Worm (Caenorhabditis elegans) whole organism, L2 larva: ENCODE results near the gene Y70C5C.1.

Experiments used
- C34F6.9 ChIP-seq: fragments of 150-350 bp; optimal IDR thresholded peaks from 2 replicates; lab custom pipeline; 2014; ENCODE audit warnings: missing biosample characterization, missing genetic modification characterization
- F13H6.1 ChIP-seq: sonication (generic microtip); optimal IDR thresholded peaks from 2 replicates; lab custom pipeline; 2016; ENCODE audit warnings: missing genetic modification characterization, missing compliant biosample characterization
- Y55F3AM.14 ChIP-seq: fragments of 200-800 bp; sonication (Bioruptor generic); optimal IDR thresholded peaks from 2 replicates; lab custom pipeline; 2018; ENCODE audit warnings: mild to moderate bottlenecking, missing genetic modification characterization, missing compliant biosample characterization
- aly-2 ChIP-seq: fragments of 150-350 bp; optimal IDR thresholded peaks from 2 replicates; lab custom pipeline; 2014; ENCODE audit warnings: missing biosample characterization, missing genetic modification characterization
- ama-1 ChIP-seq: fragments of 150-350 bp; optimal IDR thresholded peaks from 2 replicates; lab custom pipeline; 2018; ENCODE audit warnings: inconsistent platforms
- blmp-1 ChIP-seq: sonication (generic microtip); optimal IDR thresholded peaks from 2 replicates; lab custom pipeline; 2017; ENCODE audit warnings: missing genetic modification characterization, mild to moderate bottlenecking, missing compliant biosample characterization, antibody characterized with exemption, moderate library complexity; ENCODE audit not compliant: insufficient read depth
- ceh-16 ChIP-seq: fragments of 150-350 bp; optimal IDR thresholded peaks from 2 replicates; lab custom pipeline; 2014; ENCODE audit warnings: missing biosample characterization, missing genetic modification characterization
- ceh-82 ChIP-seq: fragments of 150-350 bp; optimal IDR thresholded peaks from 2 replicates; lab custom pipeline; 2014; ENCODE audit warnings: missing biosample characterization, missing genetic modification characterization
- egl-27 ChIP-seq: sonication (generic microtip); optimal IDR thresholded peaks from 3 replicates; lab custom pipeline; 2017; ENCODE audit warnings: missing biosample characterization, missing genetic modification reagents, missing genetic modification characterization
- elt-1 ChIP-seq: fragments of 150-350 bp; optimal IDR thresholded peaks from 2 replicates; lab custom pipeline; 2014; ENCODE audit warnings: missing biosample characterization, missing genetic modification characterization
- elt-3 ChIP-seq: sonication (generic microtip); optimal IDR thresholded peaks from 2 replicates; lab custom pipeline; 2017; ENCODE audit warnings: missing biosample characterization, missing genetic modification characterization
- fos-1 ChIP-seq: fragments of 150-350 bp; optimal IDR thresholded peaks from 2 replicates; lab custom pipeline; 2014; ENCODE audit warnings: missing biosample characterization, missing genetic modification characterization
- gmeb-1 ChIP-seq: fragments of 150-350 bp; optimal IDR thresholded peaks from 2 replicates; lab custom pipeline; 2014; ENCODE audit warnings: missing biosample characterization, missing genetic modification characterization
- lin-13 ChIP-seq: fragments of 150-350 bp; optimal IDR thresholded peaks from 2 replicates; lab custom pipeline; 2014; ENCODE audit warnings: missing biosample characterization, missing genetic modification reagents, missing genetic modification characterization
- lin-39 ChIP-seq: fragments of 150-350 bp; optimal IDR thresholded peaks from 2 replicates; lab custom pipeline; 2014; ENCODE audit warnings: missing biosample characterization, missing genetic modification reagents, missing genetic modification characterization
- lsy-2 ChIP-seq, 2 experiments: fragments of 150-350 bp in 1 of 2; sonication (generic microtip) in 1 of 2; optimal IDR thresholded peaks; 2 replicates each; lab custom pipeline; 2014 to 2017; ENCODE audit warnings: missing biosample characterization in 2 of 2, missing genetic modification characterization in 2 of 2
- mbf-1 ChIP-seq: sonication (generic microtip); optimal IDR thresholded peaks from 2 replicates; lab custom pipeline; 2017; ENCODE audit warnings: missing biosample characterization, missing genetic modification characterization
- mdl-1 ChIP-seq, 2 experiments: fragments of 150-350 bp in 1 of 2; sonication (generic microtip) in 1 of 2; optimal IDR thresholded peaks; 2 replicates each; lab custom pipeline; 2017; ENCODE audit warnings: missing biosample characterization in 2 of 2, missing genetic modification characterization in 2 of 2
- nhr-10 ChIP-seq: sonication (generic microtip); optimal IDR thresholded peaks from 2 replicates; lab custom pipeline; 2017; ENCODE audit warnings: missing biosample characterization, missing genetic modification characterization
- nhr-11 ChIP-seq: fragments of 150-350 bp; optimal IDR thresholded peaks from 2 replicates; lab custom pipeline; 2014; ENCODE audit warnings: missing biosample characterization, missing genetic modification characterization
- nhr-129 ChIP-seq: fragments of 150-350 bp; optimal IDR thresholded peaks from 2 replicates; lab custom pipeline; 2014; ENCODE audit warnings: missing biosample characterization, missing genetic modification characterization
- nhr-21 ChIP-seq: fragments of 150-350 bp; optimal IDR thresholded peaks from 2 replicates; lab custom pipeline; 2014; ENCODE audit warnings: missing biosample characterization, missing genetic modification characterization
- nhr-23 ChIP-seq: fragments of 150-350 bp; optimal IDR thresholded peaks from 2 replicates; lab custom pipeline; 2014; ENCODE audit warnings: missing biosample characterization, missing genetic modification reagents, missing genetic modification characterization
- nhr-237 ChIP-seq: fragments of 150-350 bp; optimal IDR thresholded peaks from 2 replicates; lab custom pipeline; 2014; ENCODE audit warnings: missing biosample characterization, missing genetic modification characterization
- nhr-25 ChIP-seq: fragments of 150-350 bp; sonication (generic microtip); optimal IDR thresholded peaks from 3 replicates; lab custom pipeline; 2014; ENCODE audit warnings: missing biosample characterization, missing genetic modification characterization
- nhr-6 ChIP-seq: fragments of 150-350 bp; optimal IDR thresholded peaks from 2 replicates; lab custom pipeline; 2014; ENCODE audit warnings: missing biosample characterization, missing genetic modification characterization
- nhr-77 ChIP-seq: fragments of 150-350 bp; optimal IDR thresholded peaks from 2 replicates; lab custom pipeline; 2014; ENCODE audit warnings: missing biosample characterization, missing genetic modification characterization
- peb-1 ChIP-seq: fragments of 150-350 bp; optimal IDR thresholded peaks from 2 replicates; lab custom pipeline; 2014; ENCODE audit warnings: missing biosample characterization, missing genetic modification characterization
- sma-3 ChIP-seq: sonication (generic microtip); optimal IDR thresholded peaks from 2 replicates; lab custom pipeline; 2016; ENCODE audit warnings: missing genetic modification reagents, missing genetic modification characterization, missing compliant biosample characterization
- sma-9 ChIP-seq, 2 experiments: fragments of 150-350 bp in 1 of 2; sonication (generic microtip) in 1 of 2; optimal IDR thresholded peaks; 2 replicates each; lab custom pipeline; 2014 to 2016; ENCODE audit warnings: missing genetic modification characterization in 2 of 2, mild to moderate bottlenecking in 1 of 2, missing biosample characterization in 1 of 2, missing compliant biosample characterization in 1 of 2, missing genetic modification reagents in 1 of 2, moderate library complexity in 1 of 2
- snpc-4 ChIP-seq: fragments of 150-350 bp; optimal IDR thresholded peaks from 2 replicates; lab custom pipeline; 2014; ENCODE audit warnings: missing biosample characterization, missing genetic modification characterization
- unc-55 ChIP-seq: fragments of 150-350 bp; sonication (generic microtip); optimal IDR thresholded peaks from 3 replicates; lab custom pipeline; 2014; ENCODE audit warnings: missing biosample characterization, missing genetic modification reagents, missing genetic modification characterization
- zag-1 ChIP-seq: fragments of 150-350 bp; optimal IDR thresholded peaks from 2 replicates; lab custom pipeline; 2014; ENCODE audit warnings: missing biosample characterization, missing genetic modification characterization
- ztf-1 ChIP-seq: fragments of 200-800 bp; sonication (Bioruptor generic); conservative IDR thresholded peaks from 2 replicates; pipeline ENCODE4 v1.3.6; 2022; ENCODE audit warnings: missing genetic modification characterization, missing compliant biosample characterization
- ztf-11 ChIP-seq: sonication (generic microtip); optimal IDR thresholded peaks from 2 replicates; lab custom pipeline; 2017; ENCODE audit warnings: missing biosample characterization, missing genetic modification characterization
- ztf-4 ChIP-seq: fragments of 150-350 bp; optimal IDR thresholded peaks from 2 replicates; lab custom pipeline; 2014; ENCODE audit warnings: missing biosample characterization, missing genetic modification characterization

Y70C5C.1 gene

ce11 chrV:16733681-16734080, 33.7 kb downstream of the Y70C5C.1 start, which contains the start of gene T25E12.16:
Gene T25E12.16, minus strand, starts transcription at chrV:16733781.
- no peak for TF ChIP-seq ztf-1
- no peak for TF ChIP-seq sma-3 (GFP tag; lab: Kevin White, UChicago)
- TF ChIP-seq mbf-1 = no peak
- TF ChIP-seq nhr-6 (tag; lab: Kevin White, UChicago) = no peak
- no peak for TF ChIP-seq fos-1 (tag; lab: Kevin White, UChicago)
- TF ChIP-seq lsy-2 (tag; optimal IDR thresholded peaks at IDR 0.05; lab: Kevin White, UChicago) = no peak
- TF ChIP-seq aly-2 (tag; lab: Kevin White, UChicago) = no peak

- TF ChIP-seq ztf-4 (no peak), ztf-11 (no peak), sma-3 (GFP tag; lab: Kevin White, UChicago) (no peak), C34F6.9 (tag; lab: Kevin White, UChicago) (no peak), nhr-6 (tag; lab: Kevin White, UChicago) (no peak), nhr-237 (tag; lab: Kevin White, UChicago) (no peak), peb-1 (tag; lab: Kevin White, UChicago) (no peak), nhr-25 (tag; lab: Kevin White, UChicago) (no peak), blmp-1 (tag; lab: Kevin White, UChicago) (no peak), gmeb-1 (no peak), elt-3 (tag; lab: Kevin White, UChicago) (no peak), nhr-77 (tag; lab: Kevin White, UChicago) (no peak)
- TF ChIP-seq, all 48 proteins: peak for 0
These were observed 35.5 kb downstream of the Y70C5C.1 start, which contains the start of the genes clec-38 and clec-34 for ce11 chrV:16735518-16735917. Gene clec-38, minus strand, starts transcription at chrV:16735618. Gene clec-34, plus strand, starts transcription at chrV:16735765.

ce11 chrV:16739100-16739499, 39.1 kb downstream of the Y70C5C.1 start, which contains the start of the genes clec-29 and clec-39:
Gene clec-29, minus strand, starts transcription at chrV:16739200.
Gene clec-39, plus strand, starts transcription at chrV:16739268.
- no peak for TF ChIP-seq sma-9 (GFP tag; optimal IDR thresholded peaks at IDR 0.05; lab: Kevin White, UChicago)
- TF ChIP-seq sma-9 (tag; optimal IDR thresholded peaks at IDR 0.05; lab: Kevin White, UChicago) = no peak
- no peak for TF ChIP-seq nhr-23 (tag; lab: Kevin White, UChicago)
- TF ChIP-seq ceh-16 (tag; lab: Kevin White, UChicago) = no peak
- TF ChIP-seq gmeb-1 = no peak
- no peak for TF ChIP-seq F13H6.1 (tag; lab: Kevin White, UChicago)
- no peak for TF ChIP-seq Y55F3AM.14 (GFP tag; lab: Kevin White, UChicago)
- TF ChIP-seq C34F6.9 (tag; lab: Kevin White, UChicago) = no peak
- TF ChIP-seq nhr-10 (tag; lab: Kevin White, UChicago) = no peak
- no peak for TF ChIP-seq nhr-11 (tag; lab: Kevin White, UChicago)
- no peak for TF ChIP-seq lin-13 (GFP tag; lab: Kevin White, UChicago)
- no peak for TF ChIP-seq aly-2 (tag; lab: Kevin White, UChicago)
- no peak for TF ChIP-seq nhr-129 (tag; lab: Kevin White, UChicago)
- no peak for TF ChIP-seq nhr-237 (tag; lab: Kevin White, UChicago)

ce11 chrV:16742123-16742522, 42.1 kb downstream of the Y70C5C.1 start, which contains the start of gene T25E12.6:
Gene T25E12.6, plus strand, starts transcription at chrV:16742423.
- TF ChIP-seq peb-1 (tag; lab: Kevin White, UChicago) = no peak
- TF ChIP-seq lin-13 (GFP tag; lab: Kevin White, UChicago) = no peak
- TF ChIP-seq, all 48 proteins: peak for 0

ce11 chrV:16744783-16745182, 44.8 kb downstream of the Y70C5C.1 start:
- TF ChIP-seq nhr-11 (tag; lab: Kevin White, UChicago) (no peak), unc-55 (no peak), ceh-16 (tag; lab: Kevin White, UChicago) (no peak), nhr-21 (tag; lab: Kevin White, UChicago) (no peak), elt-1 (no peak), sma-9 (GFP tag; optimal IDR thresholded peaks at IDR 0.05; lab: Kevin White, UChicago) (no peak), sma-9 (tag; optimal IDR thresholded peaks at IDR 0.05; lab: Kevin White, UChicago) (no peak), ama-1 (lab: Kevin White, UChicago) (no peak), nhr-237 (tag; lab: Kevin White, UChicago) (no peak), zag-1 (no peak), mdl-1 (tag; optimal IDR thresholded peaks at IDR 0.05; lab: Kevin White, UChicago) (no peak), mbf-1 (no peak), snpc-4 (tag; lab: Kevin White, UChicago) (no peak), nhr-23 (tag; lab: Kevin White, UChicago) (no peak), peb-1 (tag; lab: Kevin White, UChicago) (no peak), egl-27 (tag; lab: Kevin White, UChicago) (no peak), nhr-6 (tag; lab: Kevin White, UChicago) (no peak), ceh-82 (tag; lab: Kevin White, UChicago) (no peak), lin-39 (no peak), gmeb-1 (no peak)
